Worm (Caenorhabditis elegans) whole organism, early embryonic: ENCODE results near the gene H03G16.6.

Experiments
- B0310.2 ChIP-seq: sonication (generic microtip); optimal IDR thresholded peaks from 2 replicates; lab custom pipeline; 2016; ENCODE audit warnings: mild to moderate bottlenecking, missing genetic modification characterization, missing compliant biosample characterization
- F13C5.2 ChIP-seq: sonication (generic microtip); optimal IDR thresholded peaks from 2 replicates; lab custom pipeline; 2017; ENCODE audit warnings: mild to moderate bottlenecking, missing genetic modification characterization, inconsistent platforms, missing compliant biosample characterization
- aly-1 ChIP-seq: sonication (generic microtip); optimal IDR thresholded peaks from 2 replicates; lab custom pipeline; 2016; ENCODE audit warnings: missing genetic modification characterization, missing compliant biosample characterization
- ama-1 ChIP-seq: fragments of 150-350 bp; optimal IDR thresholded peaks from 2 replicates; lab custom pipeline; 2014
- ceh-36 ChIP-seq: sonication (generic microtip); optimal IDR thresholded peaks from 2 replicates; lab custom pipeline; 2016; ENCODE audit warnings: missing genetic modification characterization, inconsistent platforms, missing compliant biosample characterization
- tra-4 ChIP-seq: sonication (generic microtip); optimal IDR thresholded peaks from 2 replicates; lab custom pipeline; 2017; ENCODE audit warnings: missing genetic modification characterization, missing compliant biosample characterization

ce11 chrX:15096277-15096676 is 43.8 kb downstream of the H03G16.6 start:
- TF ChIP-seq tra-4 (tag; lab: Kevin White, UChicago) (no peak), ama-1 (lab: Kevin White, UChicago) (no peak), ceh-36 (no peak), B0310.2 (no peak), aly-1 (tag; lab: Kevin White, UChicago) (no peak), F13C5.2 (tag; lab: Kevin White, UChicago) (no peak)
